In the genomic region with DNA sequence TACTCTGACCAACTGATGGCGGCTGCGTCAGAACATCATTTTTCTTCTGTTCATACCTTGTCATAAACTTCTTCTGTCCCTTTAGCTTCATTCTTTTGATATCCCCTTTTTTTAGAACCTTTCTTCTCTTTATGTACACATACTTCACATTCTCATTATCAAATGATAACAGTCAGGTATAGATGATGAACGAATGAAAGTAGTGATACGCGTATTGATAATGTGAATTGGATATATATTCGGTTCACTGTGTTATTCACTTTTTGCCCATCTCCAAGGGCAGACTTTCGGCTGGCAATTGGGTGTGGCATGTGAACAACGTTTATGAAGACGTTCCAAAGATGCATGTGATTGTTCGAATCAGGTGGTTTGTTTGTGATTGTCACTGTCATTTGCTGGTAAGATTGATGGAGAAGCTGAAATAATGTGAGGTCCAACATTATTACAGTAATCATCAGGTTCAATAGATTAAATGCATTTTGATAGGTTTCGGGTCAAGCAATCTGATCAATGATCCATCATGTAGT, we compare ENCODE assay signal across 5 worm cellular contexts.
TF ChIP-seq lines count a peak whose summit lies in the region.

A gene (plus strand): TSS at position 511 of the 527 bp plus-strand sequence.

TF ChIP-seq in whole organism, L1 larva, 84 proteins besides CTCF, POLR2A, EP300 and RAD21:
- no peak for TF ChIP-seq unc-130 (tag; optimal IDR thresholded peaks at IDR 0.05; lab: Kevin White, UChicago)
- peak; percentile 77 for TF ChIP-seq blmp-1 (tag; optimal IDR thresholded peaks at IDR 0.05; lab: Kevin White, UChicago)
- peak in 1 of 6 experiments; percentile 5 for TF ChIP-seq elt-3 (tag; optimal IDR thresholded peaks at IDR 0.05; lab: Kevin White, UChicago)
TF ChIP-seq in whole organism, L1 larva: peak in this region for 2.

TF ChIP-seq in whole organism, L2 larva, 48 proteins besides CTCF, POLR2A, EP300 and RAD21:
- TF ChIP-seq blmp-1 (tag; optimal IDR thresholded peaks at IDR 0.05; lab: Kevin White, UChicago; ENCODE audit: insufficient read depth) (peak; percentile 63), lsy-2 (tag; optimal IDR thresholded peaks at IDR 0.05; lab: Kevin White, UChicago) (no peak), ceh-16 (tag; optimal IDR thresholded peaks at IDR 0.05; lab: Kevin White, UChicago) (no peak), elt-3 (tag; optimal IDR thresholded peaks at IDR 0.05; lab: Kevin White, UChicago) (no peak), nhr-25 (tag; optimal IDR thresholded peaks at IDR 0.05; lab: Kevin White, UChicago) (peak; percentile 40), nhr-21 (tag; optimal IDR thresholded peaks at IDR 0.05; lab: Kevin White, UChicago) (peak; percentile 32)

TF ChIP-seq in whole organism, L3 larva, 47 proteins besides CTCF, POLR2A, EP300 and RAD21:
- TF ChIP-seq elt-3 (tag; optimal IDR thresholded peaks at IDR 0.05; lab: Kevin White, UChicago) (peak in 1 of 3 experiments; percentile 42), ceh-16 (tag; optimal IDR thresholded peaks at IDR 0.05; lab: Kevin White, UChicago) (no peak), tbx-2 (tag; optimal IDR thresholded peaks at IDR 0.05; lab: Kevin White, UChicago) (no peak), nhr-25 (tag; optimal IDR thresholded peaks at IDR 0.05; lab: Kevin White, UChicago) (peak; percentile 79), nhr-43 (tag; optimal IDR thresholded peaks at IDR 0.05; lab: Kevin White, UChicago; ENCODE audit: poor library complexity, severe bottlenecking) (peak; percentile 25)

TF ChIP-seq in whole organism, L4 larva, 104 proteins besides CTCF, POLR2A, EP300 and RAD21:
- peak; percentile 33 for TF ChIP-seq nhr-28 (tag; optimal IDR thresholded peaks at IDR 0.05; lab: Kevin White, UChicago)
- TF ChIP-seq mdl-1 (tag; optimal IDR thresholded peaks at IDR 0.05; lab: Kevin White, UChicago): peak in 1 of 2 experiments; percentile 31
- peak; percentile 66 for TF ChIP-seq hlh-30 (tag; optimal IDR thresholded peaks at IDR 0.05; lab: Kevin White, UChicago; ENCODE audit: insufficient read depth)
- TF ChIP-seq lir-3 (tag; optimal IDR thresholded peaks at IDR 0.05; lab: Kevin White, UChicago): no peak
- TF ChIP-seq dmd-6 (GFP tag; IDR thresholded peaks at IDR 0.05; lab: Robert Waterston, UW): no peak
- peak; percentile 81 for TF ChIP-seq mxl-3 (GFP tag; optimal IDR thresholded peaks at IDR 0.05; lab: Kevin White, UChicago)
- TF ChIP-seq hlh-11 (tag; optimal IDR thresholded peaks at IDR 0.05; lab: Kevin White, UChicago): peak; percentile 45
- TF ChIP-seq spr-3 (GFP tag; optimal IDR thresholded peaks at IDR 0.05; lab: Kevin White, UChicago): no peak
- peak; percentile 96 for TF ChIP-seq aha-1 (tag; lab: Kevin White, UChicago)
- TF ChIP-seq nhr-48 (tag; optimal IDR thresholded peaks at IDR 0.05; lab: Kevin White, UChicago): peak; percentile 68
- TF ChIP-seq ztf-7 (tag; optimal IDR thresholded peaks at IDR 0.05; lab: Kevin White, UChicago): no peak
- TF ChIP-seq dve-1 (tag; optimal IDR thresholded peaks at IDR 0.05; lab: Kevin White, UChicago; ENCODE audit: insufficient read depth): no peak
- no peak for TF ChIP-seq gei-8 (GFP tag; optimal IDR thresholded peaks at IDR 0.05; lab: Kevin White, UChicago)

TF ChIP-seq in whole organism, young adult, 124 proteins besides CTCF, POLR2A, EP300 and RAD21:
- peak; percentile 39 for TF ChIP-seq ztf-26 (tag; optimal IDR thresholded peaks at IDR 0.05; lab: Kevin White, UChicago)
- TF ChIP-seq F23B12.7 (tag; optimal IDR thresholded peaks at IDR 0.05; lab: Kevin White, UChicago; ENCODE audit: insufficient read depth): no peak
- no peak for TF ChIP-seq hmg-1.2 (GFP tag; IDR thresholded peaks at IDR 0.05; lab: Robert Waterston, UW)
